Worm (Caenorhabditis elegans): ENCODE measurements around the gene mdmh-35.

ce11 chrII:7808950-7809349 is 46.6 kb downstream of the mdmh-35 start:
- TF ChIP-seq flt-1 (GFP tag; IDR thresholded peaks at IDR 0.05), result no peak
- no peak for TF ChIP-seq T22C8.4 (GFP tag; IDR thresholded peaks at IDR 0.05)
- no peak for TF ChIP-seq cog-1 (tag; optimal IDR thresholded peaks at IDR 0.05)
- no peak for TF ChIP-seq ztf-23 (GFP tag; IDR thresholded peaks at IDR 0.05)
- no peak for TF ChIP-seq med-1 (GFP tag; optimal IDR thresholded peaks at IDR 0.05; ENCODE audit: insufficient read depth)
- no peak for TF ChIP-seq ztf-29 (GFP tag; IDR thresholded peaks at IDR 0.05)
- no peak for TF ChIP-seq ref-1 (GFP tag; conservative IDR thresholded peaks at IDR 0.05)
